Fruit fly (Drosophila melanogaster) whole organism, embryonic: ENCODE data around the gene Ugt37A3.

Experiments
- Ada2b ChIP-seq: fragments of 200-800 bp; sonication (Bioruptor generic); IDR thresholded peaks from 2 replicates; pipeline ENCODE4 v1.3.6; 2022; ENCODE audit warnings: missing biosample characterization, missing genetic modification characterization
- Adf1 ChIP-seq: fragments of 200-800 bp; sonication (Bioruptor generic); IDR thresholded peaks from 2 replicates; pipeline ENCODE4 v1.3.6; 2022; ENCODE audit warnings: missing biosample characterization, missing genetic modification characterization
- Atf-2 ChIP-seq: fragments of 200-800 bp; sonication (Bioruptor generic); optimal IDR thresholded peaks from 2 replicates; lab custom pipeline; 2016; ENCODE audit warnings: missing biosample characterization, missing genetic modification characterization
- B-H1 ChIP-seq: fragments of 200-800 bp; sonication (Bioruptor generic); IDR thresholded peaks from 3 replicates; pipeline ENCODE4 v1.3.6; 2022; ENCODE audit warnings: missing biosample characterization, missing genetic modification characterization
- CG11504 ChIP-seq: fragments of 200-800 bp; sonication (Bioruptor generic); optimal IDR thresholded peaks from 3 replicates; lab custom pipeline; 2019; ENCODE audit warnings: missing biosample characterization, mild to moderate bottlenecking, missing genetic modification characterization, moderate library complexity
- CG11696 ChIP-seq: fragments of 200-800 bp; sonication (Bioruptor generic); IDR thresholded peaks from 2 replicates; pipeline ENCODE4 v1.3.6; 2022; ENCODE audit warnings: missing biosample characterization, missing genetic modification characterization
- CG12744 ChIP-seq: fragments of 200-800 bp; sonication (Bioruptor generic); optimal IDR thresholded peaks from 2 replicates; lab custom pipeline; 2016; ENCODE audit warnings: missing biosample characterization, missing genetic modification characterization
- CG13894 ChIP-seq: fragments of 200-800 bp; sonication (Bioruptor generic); optimal IDR thresholded peaks from 3 replicates; lab custom pipeline; 2018; ENCODE audit warnings: missing biosample characterization, mild to moderate bottlenecking, missing genetic modification characterization, moderate library complexity
- CG14050 ChIP-seq: fragments of 200-800 bp; sonication (Bioruptor generic); IDR thresholded peaks from 3 replicates; pipeline ENCODE4 v1.3.6; 2022; ENCODE audit warnings: missing biosample characterization, missing genetic modification characterization
- CG17328 ChIP-seq: fragments of 200-800 bp; sonication (Bioruptor generic); IDR thresholded peaks from 2 replicates; pipeline ENCODE4 v1.3.6; 2022; ENCODE audit warnings: missing biosample characterization, missing genetic modification characterization
- CG18619 ChIP-seq: fragments of 200-800 bp; sonication (Bioruptor generic); optimal IDR thresholded peaks from 3 replicates; lab custom pipeline; 2017; ENCODE audit warnings: missing biosample characterization, mild to moderate bottlenecking, missing genetic modification characterization
- CG30403 ChIP-seq: fragments of 200-800 bp; sonication (Bioruptor generic); optimal IDR thresholded peaks from 3 replicates; lab custom pipeline; 2016; ENCODE audit warnings: missing biosample characterization, missing genetic modification characterization
- CG32772 ChIP-seq: fragments of 200-800 bp; sonication (Bioruptor generic); IDR thresholded peaks from 2 replicates; pipeline ENCODE4 v1.3.6; 2022; ENCODE audit warnings: missing biosample characterization, missing genetic modification characterization
- CG3281 ChIP-seq: fragments of 200-800 bp; sonication (Bioruptor generic); optimal IDR thresholded peaks from 3 replicates; lab custom pipeline; 2017; ENCODE audit warnings: missing biosample characterization, mild to moderate bottlenecking, missing genetic modification characterization
- CG34376 ChIP-seq: fragments of 200-800 bp; sonication (Bioruptor generic); optimal IDR thresholded peaks from 2 replicates; lab custom pipeline; 2018; ENCODE audit warnings: missing biosample characterization, mild to moderate bottlenecking, missing genetic modification characterization
- CG4424 ChIP-seq: fragments of 200-800 bp; sonication (Bioruptor generic); optimal IDR thresholded peaks from 3 replicates; lab custom pipeline; 2016; ENCODE audit warnings: missing biosample characterization, missing genetic modification characterization
- CG6813 ChIP-seq: fragments of 200-800 bp; sonication (Bioruptor generic); optimal IDR thresholded peaks from 2 replicates; lab custom pipeline; 2017; ENCODE audit warnings: missing biosample characterization, missing genetic modification characterization, mild to moderate bottlenecking, moderate library complexity, missing genetic modification reagents
- CG6854 ChIP-seq: fragments of 200-800 bp; sonication (Bioruptor generic); optimal IDR thresholded peaks from 3 replicates; lab custom pipeline; 2017; ENCODE audit warnings: missing biosample characterization, mild to moderate bottlenecking, missing genetic modification characterization
- CG7357 ChIP-seq: fragments of 200-800 bp; sonication (Bioruptor generic); IDR thresholded peaks from 3 replicates; pipeline ENCODE4 v1.3.6; 2022; ENCODE audit warnings: missing biosample characterization, missing genetic modification characterization
- CG7556 ChIP-seq: fragments of 200-800 bp; sonication (Bioruptor generic); optimal IDR thresholded peaks from 2 replicates; lab custom pipeline; 2017; ENCODE audit warnings: missing biosample characterization, mild to moderate bottlenecking, missing genetic modification characterization
- CG7987 ChIP-seq: fragments of 200-800 bp; sonication (Bioruptor generic); optimal IDR thresholded peaks from 2 replicates; lab custom pipeline; 2018; ENCODE audit warnings: missing biosample characterization, mild to moderate bottlenecking, missing genetic modification characterization, moderate library complexity
- CG8290 ChIP-seq, 3 experiments: fragments of 200-800 bp; sonication (Bioruptor generic); optimal IDR thresholded peaks; 2 replicates each; lab custom pipeline; 2016 to 2019; ENCODE audit warnings: missing biosample characterization in 3 of 3, missing genetic modification characterization in 3 of 3, mild to moderate bottlenecking in 2 of 3, moderate library complexity in 1 of 3
- CG9215 ChIP-seq: fragments of 200-800 bp; sonication (Bioruptor generic); IDR thresholded peaks from 2 replicates; pipeline ENCODE4 v1.3.6; 2022; ENCODE audit warnings: missing biosample characterization, missing genetic modification characterization
- CG9932 ChIP-seq: fragments of 200-800 bp; sonication (Bioruptor generic); IDR thresholded peaks from 2 replicates; pipeline ENCODE4 v1.3.6; 2022; ENCODE audit warnings: missing biosample characterization, missing genetic modification characterization
- Dek ChIP-seq: fragments of 200-800 bp; sonication (Bioruptor generic); optimal IDR thresholded peaks from 3 replicates; lab custom pipeline; 2019; ENCODE audit warnings: missing biosample characterization, mild to moderate bottlenecking, missing genetic modification characterization, moderate library complexity
- Dip3 ChIP-seq: fragments of 200-800 bp; sonication (Bioruptor generic); optimal IDR thresholded peaks from 3 replicates; lab custom pipeline; 2016; ENCODE audit warnings: missing biosample characterization, missing genetic modification characterization
- Drgx ChIP-seq: fragments of 200-800 bp; sonication (Bioruptor generic); IDR thresholded peaks from 2 replicates; pipeline ENCODE4 v1.3.6; 2022; ENCODE audit warnings: missing biosample characterization, missing genetic modification characterization
- E2f1 ChIP-seq: fragments of 200-800 bp; sonication (Bioruptor generic); IDR thresholded peaks from 2 replicates; pipeline ENCODE4 v1.3.6; 2022; ENCODE audit warnings: missing biosample characterization, missing genetic modification characterization
- Fer1 ChIP-seq: fragments of 200-800 bp; sonication (Bioruptor generic); optimal IDR thresholded peaks from 2 replicates; lab custom pipeline; 2017; ENCODE audit warnings: missing biosample characterization, mild to moderate bottlenecking, missing genetic modification characterization
- GATAe ChIP-seq: fragments of 200-800 bp; sonication (Bioruptor generic); conservative IDR thresholded peaks from 2 replicates; pipeline ENCODE4 v1.3.6; 2022; ENCODE audit warnings: missing biosample characterization, missing genetic modification characterization
- HHEX ChIP-seq: fragments of 200-800 bp; sonication (Bioruptor generic); optimal IDR thresholded peaks from 3 replicates; lab custom pipeline; 2017; ENCODE audit warnings: missing biosample characterization, mild to moderate bottlenecking, missing genetic modification characterization, missing genetic modification reagents
- Hmr ChIP-seq: fragments of 200-800 bp; sonication (Bioruptor generic); optimal IDR thresholded peaks from 3 replicates; lab custom pipeline; 2017; ENCODE audit warnings: mild to moderate bottlenecking, missing biosample characterization, missing genetic modification reagents, missing genetic modification characterization
- Mad ChIP-seq: fragments of 200-800 bp; sonication (Bioruptor generic); optimal IDR thresholded peaks from 2 replicates; lab custom pipeline; 2016; ENCODE audit warnings: missing biosample characterization, missing genetic modification characterization
- Myb ChIP-seq: fragments of 200-800 bp; sonication (Bioruptor generic); optimal IDR thresholded peaks from 2 replicates; lab custom pipeline; 2016; ENCODE audit warnings: missing biosample characterization, missing genetic modification characterization
- Nf-YC ChIP-seq: fragments of 200-800 bp; optimal IDR thresholded peaks from 3 replicates; lab custom pipeline; 2019; ENCODE audit warnings: missing biosample characterization, mild to moderate bottlenecking, missing genetic modification characterization, moderate library complexity
- Sox100B ChIP-seq: fragments of 200-800 bp; sonication (Bioruptor generic); optimal IDR thresholded peaks from 3 replicates; lab custom pipeline; 2018; ENCODE audit warnings: missing biosample characterization, mild to moderate bottlenecking, missing genetic modification characterization
- al ChIP-seq: fragments of 200-800 bp; sonication (Bioruptor generic); IDR thresholded peaks from 2 replicates; pipeline ENCODE4 v1.3.6; 2022; ENCODE audit warnings: missing biosample characterization, missing genetic modification characterization
- crp ChIP-seq, 2 experiments: fragments of 200-800 bp; sonication (Bioruptor generic); optimal IDR thresholded peaks; 2 replicates in 1 of 2; 3 replicates in 1 of 2; lab custom pipeline; 2017; ENCODE audit warnings: missing biosample characterization in 2 of 2, missing genetic modification characterization in 2 of 2, mild to moderate bottlenecking in 1 of 2, moderate library complexity in 1 of 2
- dysf ChIP-seq: fragments of 200-800 bp; sonication (Bioruptor generic); IDR thresholded peaks from 3 replicates; pipeline ENCODE4 v1.3.6; 2022; ENCODE audit warnings: missing biosample characterization, missing genetic modification characterization
- gce ChIP-seq: fragments of 200-800 bp; sonication (Bioruptor generic); IDR thresholded peaks from 3 replicates; pipeline ENCODE4 v1.3.6; 2022; ENCODE audit warnings: missing biosample characterization, missing genetic modification characterization
- lola ChIP-seq, 3 experiments: fragments of >200 bp in 2 of 3; fragments of 200-800 bp in 1 of 3; sonication (Bioruptor generic) in 1 of 3; optimal IDR thresholded peaks; 2 replicates each; lab custom pipeline; 2017 to 2019; ENCODE audit warnings: missing biosample characterization in 3 of 3, missing genetic modification characterization in 3 of 3, mild to moderate bottlenecking in 1 of 3, moderate library complexity in 1 of 3
- nom ChIP-seq: fragments of 200-800 bp; sonication (Bioruptor generic); optimal IDR thresholded peaks from 2 replicates; lab custom pipeline; 2017; ENCODE audit warnings: missing biosample characterization, missing genetic modification characterization, mild to moderate bottlenecking, moderate library complexity, missing genetic modification reagents
- oc ChIP-seq: fragments of 200-800 bp; sonication (Bioruptor generic); optimal IDR thresholded peaks from 2 replicates; lab custom pipeline; 2018; ENCODE audit warnings: missing biosample characterization, mild to moderate bottlenecking, missing genetic modification characterization, moderate library complexity
- onecut ChIP-seq: fragments of 200-800 bp; sonication (Bioruptor generic); IDR thresholded peaks from 2 replicates; pipeline ENCODE4 v1.3.6; 2022; ENCODE audit warnings: missing biosample characterization, missing genetic modification characterization
- row ChIP-seq: fragments of 200-800 bp; sonication (Bioruptor generic); IDR thresholded peaks from 3 replicates; pipeline ENCODE4 v1.3.6; 2022; ENCODE audit warnings: missing biosample characterization, missing genetic modification characterization
- sug ChIP-seq: fragments of 200-800 bp; optimal IDR thresholded peaks from 2 replicates; lab custom pipeline; 2019; ENCODE audit warnings: missing biosample characterization, mild to moderate bottlenecking, missing genetic modification characterization, moderate library complexity
- tin ChIP-seq: fragments of 200-800 bp; sonication (Bioruptor generic); optimal IDR thresholded peaks from 3 replicates; lab custom pipeline; 2016; ENCODE audit warnings: missing biosample characterization, missing genetic modification characterization
- zfh2 ChIP-seq: fragments of 200-800 bp; sonication (Bioruptor generic); optimal IDR thresholded peaks from 2 replicates; lab custom pipeline; 2016; ENCODE audit warnings: missing biosample characterization, missing genetic modification characterization

The Ugt37A3 gene

DNA sequence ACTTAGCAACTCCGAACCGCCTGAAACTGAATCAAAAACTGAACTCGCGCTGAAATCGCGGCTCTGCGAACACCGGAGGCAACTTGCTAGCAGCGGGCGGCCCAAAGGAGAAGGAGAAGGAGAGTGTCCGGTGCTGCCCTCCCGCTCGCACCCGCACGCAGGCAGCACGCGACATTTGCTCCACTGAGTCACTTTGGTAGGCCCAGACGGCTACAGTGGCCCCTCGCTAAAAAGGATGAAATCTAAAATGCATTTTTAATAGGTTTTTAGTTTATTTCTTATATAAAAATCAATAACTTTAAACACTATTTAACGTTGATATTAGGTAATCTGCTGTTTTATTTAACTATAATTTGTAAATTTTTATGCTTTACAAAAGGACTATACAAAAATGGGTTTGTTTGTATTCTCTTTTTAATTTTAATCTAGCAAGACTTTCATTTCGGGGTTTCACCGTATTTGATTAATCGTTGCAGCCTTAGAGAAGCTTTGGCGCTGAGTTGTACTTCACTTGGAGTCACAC, 21.0 kb downstream of the Ugt37A3 start, which contains the start of gene Men (continued):
- TF ChIP-seq B-H1 (GFP tag; lab: Robert Waterston, UW) (0 out of 3 replicates have a peak, but pooled peaks have one; percentile 22), Myb (no peak), CG7556 (GFP tag; lab: Kevin White, UChicago) (peak; percentile 78), Atf-2 (GFP tag; lab: Kevin White, UChicago) (no peak), Nf-YC (tag; lab: Kevin White, UChicago) (peak; percentile 68), CG7357 (GFP tag; lab: Robert Waterston, UW) (peak; percentile 57; the same call in 1 of the 3 replicates), CG6813 (GFP tag; lab: Kevin White, UChicago) (no peak), tin (GFP tag; lab: Kevin White, UChicago) (peak; percentile 27), CG13894 (tag; lab: Kevin White, UChicago) (peak; percentile 27), al (no peak), zfh2 (GFP tag; lab: Kevin White, UChicago) (no peak), CG4424 (GFP tag; lab: Kevin White, UChicago) (peak; percentile 50), oc (tag; lab: Kevin White, UChicago) (peak; percentile 41), Dip3 (GFP tag; lab: Kevin White, UChicago) (no peak), Ada2b (GFP tag; lab: Robert Waterston, UW) (peak; percentile 65), Adf1 (GFP tag; lab: Robert Waterston, UW) (peak; percentile 7; the same call in 1 of the 2 replicates), lola (GFP tag; optimal IDR thresholded peaks at IDR 0.05; lab: Kevin White, UChicago) (peak in 1 of 3 experiments; percentile 56), CG12744 (GFP tag; lab: Kevin White, UChicago) (no peak), CG14050 (GFP tag; lab: Robert Waterston, UW) (peak; percentile 33; the same call in 2 of the 3 replicates), dysf (GFP tag; lab: Robert Waterston, UW) (peak; percentile 80), GATAe (no peak), Mad (GFP tag; lab: Kevin White, UChicago) (no peak), E2f1 (GFP tag; lab: Robert Waterston, UW) (peak; percentile 63), CG18619 (GFP tag; lab: Kevin White, UChicago) (peak; percentile 45), CG9932 (0 out of 2 replicates have a peak, but pooled peaks have one; percentile 9), CG32772 (peak; percentile 27; the same call in 1 of the 2 replicates), sug (tag; lab: Kevin White, UChicago) (peak; percentile 62), Sox100B (GFP tag; lab: Kevin White, UChicago) (peak; percentile 77), CG6854 (GFP tag; lab: Kevin White, UChicago) (peak; percentile 45), onecut (GFP tag; lab: Robert Waterston, UW) (peak; percentile 36; the same call in 1 of the 2 replicates), CG17328 (no peak)

DNA sequence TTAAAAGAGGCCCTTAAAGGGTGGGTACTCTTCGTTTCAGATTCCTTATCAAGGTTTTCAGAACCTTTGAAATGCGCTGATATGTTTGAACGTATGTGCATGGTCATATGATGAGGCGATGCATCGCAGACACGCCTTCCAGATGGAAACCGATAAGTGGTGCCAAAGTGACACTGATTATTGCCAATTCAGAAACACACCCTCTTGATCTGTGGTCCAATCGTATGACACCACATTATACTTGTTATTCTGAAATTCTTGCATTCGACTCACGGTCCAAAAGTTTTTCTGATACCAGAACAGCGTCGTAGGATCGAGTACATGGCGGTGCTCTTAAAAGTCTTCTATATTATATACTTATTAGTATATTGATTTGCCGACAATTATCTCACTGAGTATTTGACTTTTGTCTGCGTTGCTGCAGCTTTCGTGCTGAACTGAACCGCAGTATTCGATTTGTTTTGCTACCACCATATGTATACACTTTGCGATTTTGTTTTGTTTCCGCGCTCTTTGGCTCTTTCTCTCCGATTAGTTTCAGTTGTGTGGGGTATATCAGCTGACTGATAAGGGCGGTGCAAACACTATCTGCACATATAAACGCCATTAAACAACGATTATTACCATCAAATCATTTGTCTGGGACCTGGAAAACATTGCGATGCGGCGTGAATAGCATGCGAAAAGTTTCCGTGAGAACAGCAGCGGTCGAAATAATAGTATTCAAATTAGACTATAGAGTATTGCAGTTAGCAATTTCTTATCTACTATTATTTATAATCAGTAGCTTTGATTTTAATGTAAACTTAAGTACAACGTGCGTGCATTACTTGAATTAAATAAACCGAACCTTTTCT, 22.9 kb downstream of the Ugt37A3 start:
- TF ChIP-seq CG7987 (GFP tag; lab: Kevin White, UChicago) (peak; percentile 50), CG34376 (GFP tag; lab: Kevin White, UChicago) (peak; percentile 48), CG11504 (tag; lab: Kevin White, UChicago) (peak; percentile 10), CG9215 (GFP tag; lab: Robert Waterston, UW) (no peak), CG11696 (GFP tag; lab: Robert Waterston, UW) (0 out of 2 replicates have a peak, but pooled peaks have one; percentile 11), CG3281 (GFP tag; lab: Kevin White, UChicago) (peak; percentile 23), CG8290 (GFP tag; optimal IDR thresholded peaks at IDR 0.05; lab: Kevin White, UChicago) (no peak), CG8290 (tag; optimal IDR thresholded peaks at IDR 0.05; lab: Kevin White, UChicago) (peak in 1 of 2 experiments; percentile 56), gce (GFP tag; lab: Robert Waterston, UW) (no peak), nom (GFP tag; lab: Kevin White, UChicago) (no peak), HHEX (GFP tag; lab: Kevin White, UChicago) (no peak), Drgx (0 out of 2 replicates have a peak, but pooled peaks have one; percentile 5), Hmr (GFP tag; lab: Kevin White, UChicago) (peak; percentile 10), Dek (tag; lab: Kevin White, UChicago) (no peak), crp (GFP tag; optimal IDR thresholded peaks at IDR 0.05; lab: Kevin White, UChicago) (peak in 1 of 2 experiments; percentile 0), row (GFP tag; lab: Robert Waterston, UW) (peak; percentile 23; the same call in 1 of the 3 replicates), CG30403 (peak; percentile 1), Fer1 (GFP tag; lab: Kevin White, UChicago) (no peak)
